Worm (Caenorhabditis elegans) whole organism, L2 larva: Measurements from ENCODE around the gene ZK856.5.
A peak's percentile ranks its signal among the peaks of the same experiment; 100 is the strongest.

Source experiments
- C34F6.9 ChIP-seq: fragments of 150-350 bp; optimal IDR thresholded peaks from 2 replicates; lab custom pipeline; 2014; ENCODE audit warnings: missing biosample characterization, missing genetic modification characterization
- F13H6.1 ChIP-seq: sonication (generic microtip); optimal IDR thresholded peaks from 2 replicates; lab custom pipeline; 2016; ENCODE audit warnings: missing genetic modification characterization, missing compliant biosample characterization
- R02D3.7 ChIP-seq: fragments of 150-350 bp; optimal IDR thresholded peaks from 2 replicates; lab custom pipeline; 2014; ENCODE audit warnings: missing biosample characterization, missing genetic modification characterization
- ZK546.5 ChIP-seq: sonication (generic microtip); optimal IDR thresholded peaks from 2 replicates; lab custom pipeline; 2017; ENCODE audit warnings: missing biosample characterization, missing genetic modification characterization
- alr-1 ChIP-seq: fragments of 150-350 bp; optimal IDR thresholded peaks from 2 replicates; lab custom pipeline; 2014; ENCODE audit warnings: missing biosample characterization, missing genetic modification characterization
- aly-2 ChIP-seq: fragments of 150-350 bp; optimal IDR thresholded peaks from 2 replicates; lab custom pipeline; 2014; ENCODE audit warnings: missing biosample characterization, missing genetic modification characterization
- ama-1 ChIP-seq: fragments of 150-350 bp; optimal IDR thresholded peaks from 2 replicates; lab custom pipeline; 2018; ENCODE audit warnings: inconsistent platforms
- blmp-1 ChIP-seq: sonication (generic microtip); optimal IDR thresholded peaks from 2 replicates; lab custom pipeline; 2017; ENCODE audit warnings: missing genetic modification characterization, mild to moderate bottlenecking, missing compliant biosample characterization, antibody characterized with exemption, moderate library complexity; ENCODE audit not compliant: insufficient read depth
- ceh-16 ChIP-seq: fragments of 150-350 bp; optimal IDR thresholded peaks from 2 replicates; lab custom pipeline; 2014; ENCODE audit warnings: missing biosample characterization, missing genetic modification characterization
- ceh-82 ChIP-seq: fragments of 150-350 bp; optimal IDR thresholded peaks from 2 replicates; lab custom pipeline; 2014; ENCODE audit warnings: missing biosample characterization, missing genetic modification characterization
- crh-2 ChIP-seq: sonication (generic microtip); optimal IDR thresholded peaks from 2 replicates; lab custom pipeline; 2017; ENCODE audit warnings: missing biosample characterization, missing genetic modification characterization
- dmd-4 ChIP-seq: sonication (generic microtip); optimal IDR thresholded peaks from 2 replicates; lab custom pipeline; 2017; ENCODE audit warnings: missing biosample characterization, missing genetic modification characterization
- egl-27 ChIP-seq: sonication (generic microtip); optimal IDR thresholded peaks from 3 replicates; lab custom pipeline; 2017; ENCODE audit warnings: missing biosample characterization, missing genetic modification reagents, missing genetic modification characterization
- elt-1 ChIP-seq: fragments of 150-350 bp; optimal IDR thresholded peaks from 2 replicates; lab custom pipeline; 2014; ENCODE audit warnings: missing biosample characterization, missing genetic modification characterization
- elt-3 ChIP-seq: sonication (generic microtip); optimal IDR thresholded peaks from 2 replicates; lab custom pipeline; 2017; ENCODE audit warnings: missing biosample characterization, missing genetic modification characterization
- fos-1 ChIP-seq: fragments of 150-350 bp; optimal IDR thresholded peaks from 2 replicates; lab custom pipeline; 2014; ENCODE audit warnings: missing biosample characterization, missing genetic modification characterization
- gmeb-1 ChIP-seq: fragments of 150-350 bp; optimal IDR thresholded peaks from 2 replicates; lab custom pipeline; 2014; ENCODE audit warnings: missing biosample characterization, missing genetic modification characterization
- lin-13 ChIP-seq: fragments of 150-350 bp; optimal IDR thresholded peaks from 2 replicates; lab custom pipeline; 2014; ENCODE audit warnings: missing biosample characterization, missing genetic modification reagents, missing genetic modification characterization
- lsy-2 ChIP-seq, 2 experiments: fragments of 150-350 bp in 1 of 2; sonication (generic microtip) in 1 of 2; optimal IDR thresholded peaks; 2 replicates each; lab custom pipeline; 2014 to 2017; ENCODE audit warnings: missing biosample characterization in 2 of 2, missing genetic modification characterization in 2 of 2
- mab-5 ChIP-seq: fragments of 150-350 bp; optimal IDR thresholded peaks from 2 replicates; lab custom pipeline; 2014; ENCODE audit warnings: missing biosample characterization, missing genetic modification characterization
- mbf-1 ChIP-seq: sonication (generic microtip); optimal IDR thresholded peaks from 2 replicates; lab custom pipeline; 2017; ENCODE audit warnings: missing biosample characterization, missing genetic modification characterization
- mdl-1 ChIP-seq, 2 experiments: fragments of 150-350 bp in 1 of 2; sonication (generic microtip) in 1 of 2; optimal IDR thresholded peaks; 2 replicates each; lab custom pipeline; 2017; ENCODE audit warnings: missing biosample characterization in 2 of 2, missing genetic modification characterization in 2 of 2
- nhr-11 ChIP-seq: fragments of 150-350 bp; optimal IDR thresholded peaks from 2 replicates; lab custom pipeline; 2014; ENCODE audit warnings: missing biosample characterization, missing genetic modification characterization
- nhr-12 ChIP-seq: fragments of 150-350 bp; optimal IDR thresholded peaks from 2 replicates; lab custom pipeline; 2014; ENCODE audit warnings: missing biosample characterization, missing genetic modification characterization
- nhr-129 ChIP-seq: fragments of 150-350 bp; optimal IDR thresholded peaks from 2 replicates; lab custom pipeline; 2014; ENCODE audit warnings: missing biosample characterization, missing genetic modification characterization
- nhr-21 ChIP-seq: fragments of 150-350 bp; optimal IDR thresholded peaks from 2 replicates; lab custom pipeline; 2014; ENCODE audit warnings: missing biosample characterization, missing genetic modification characterization
- nhr-23 ChIP-seq: fragments of 150-350 bp; optimal IDR thresholded peaks from 2 replicates; lab custom pipeline; 2014; ENCODE audit warnings: missing biosample characterization, missing genetic modification reagents, missing genetic modification characterization
- nhr-237 ChIP-seq: fragments of 150-350 bp; optimal IDR thresholded peaks from 2 replicates; lab custom pipeline; 2014; ENCODE audit warnings: missing biosample characterization, missing genetic modification characterization
- nhr-25 ChIP-seq: fragments of 150-350 bp; sonication (generic microtip); optimal IDR thresholded peaks from 3 replicates; lab custom pipeline; 2014; ENCODE audit warnings: missing biosample characterization, missing genetic modification characterization
- nhr-6 ChIP-seq: fragments of 150-350 bp; optimal IDR thresholded peaks from 2 replicates; lab custom pipeline; 2014; ENCODE audit warnings: missing biosample characterization, missing genetic modification characterization
- nhr-77 ChIP-seq: fragments of 150-350 bp; optimal IDR thresholded peaks from 2 replicates; lab custom pipeline; 2014; ENCODE audit warnings: missing biosample characterization, missing genetic modification characterization
- peb-1 ChIP-seq: fragments of 150-350 bp; optimal IDR thresholded peaks from 2 replicates; lab custom pipeline; 2014; ENCODE audit warnings: missing biosample characterization, missing genetic modification characterization
- sem-4 ChIP-seq: fragments of 150-350 bp; optimal IDR thresholded peaks from 2 replicates; lab custom pipeline; 2014; ENCODE audit warnings: missing biosample characterization, missing genetic modification reagents, missing genetic modification characterization
- skn-1 ChIP-seq: sonication (generic microtip); optimal IDR thresholded peaks from 2 replicates; lab custom pipeline; 2017; ENCODE audit warnings: missing biosample characterization, missing genetic modification characterization
- sma-3 ChIP-seq: sonication (generic microtip); optimal IDR thresholded peaks from 2 replicates; lab custom pipeline; 2016; ENCODE audit warnings: missing genetic modification reagents, missing genetic modification characterization, missing compliant biosample characterization
- sma-9 ChIP-seq, 2 experiments: fragments of 150-350 bp in 1 of 2; sonication (generic microtip) in 1 of 2; optimal IDR thresholded peaks; 2 replicates each; lab custom pipeline; 2014 to 2016; ENCODE audit warnings: missing genetic modification characterization in 2 of 2, mild to moderate bottlenecking in 1 of 2, missing biosample characterization in 1 of 2, missing compliant biosample characterization in 1 of 2, missing genetic modification reagents in 1 of 2, moderate library complexity in 1 of 2
- snpc-4 ChIP-seq: fragments of 150-350 bp; optimal IDR thresholded peaks from 2 replicates; lab custom pipeline; 2014; ENCODE audit warnings: missing biosample characterization, missing genetic modification characterization
- unc-55 ChIP-seq: fragments of 150-350 bp; sonication (generic microtip); optimal IDR thresholded peaks from 3 replicates; lab custom pipeline; 2014; ENCODE audit warnings: missing biosample characterization, missing genetic modification reagents, missing genetic modification characterization
- unc-62 ChIP-seq: fragments of 150-350 bp; optimal IDR thresholded peaks from 2 replicates; lab custom pipeline; 2014; ENCODE audit warnings: missing biosample characterization, missing genetic modification reagents, missing genetic modification characterization
- zag-1 ChIP-seq: fragments of 150-350 bp; optimal IDR thresholded peaks from 2 replicates; lab custom pipeline; 2014; ENCODE audit warnings: missing biosample characterization, missing genetic modification characterization
- ztf-1 ChIP-seq: fragments of 200-800 bp; sonication (Bioruptor generic); conservative IDR thresholded peaks from 2 replicates; pipeline ENCODE4 v1.3.6; 2022; ENCODE audit warnings: missing genetic modification characterization, missing compliant biosample characterization
- ztf-4 ChIP-seq: fragments of 150-350 bp; optimal IDR thresholded peaks from 2 replicates; lab custom pipeline; 2014; ENCODE audit warnings: missing biosample characterization, missing genetic modification characterization

Gene ZK856.5

ce11 chrV:10204863-10205338 is 15.0 kb upstream of the ZK856.5 start, which contains the start of the genes ZK856.19 and ZK856.11:
TSS of gene ZK856.19 (minus strand) at chrV:10204913.
TSS of gene ZK856.11 (minus strand) at chrV:10204938.
- TF ChIP-seq ZK546.5 (tag; lab: Kevin White, UChicago) = no peak
- TF ChIP-seq ztf-1 (GFP tag; lab: Robert Waterston, UW) = no peak
- TF ChIP-seq elt-3 (tag; lab: Kevin White, UChicago) = no peak
- TF ChIP-seq nhr-6 (tag; lab: Kevin White, UChicago) = no peak
- TF ChIP-seq egl-27 = no peak
- TF ChIP-seq R02D3.7 (tag; lab: Kevin White, UChicago) = peak; percentile 52
- no peak for TF ChIP-seq mdl-1 (tag; optimal IDR thresholded peaks at IDR 0.05; lab: Kevin White, UChicago)
- TF ChIP-seq sma-9 (GFP tag; optimal IDR thresholded peaks at IDR 0.05; lab: Kevin White, UChicago) = peak; percentile 41
- no peak for TF ChIP-seq sma-9 (tag; optimal IDR thresholded peaks at IDR 0.05; lab: Kevin White, UChicago)
- TF ChIP-seq nhr-23 (tag; lab: Kevin White, UChicago) = no peak
- TF ChIP-seq lin-13 = peak; percentile 51
- no peak for TF ChIP-seq nhr-12
- no peak for TF ChIP-seq nhr-77 (tag; lab: Kevin White, UChicago)
- no peak for TF ChIP-seq F13H6.1 (tag; lab: Kevin White, UChicago)
- TF ChIP-seq aly-2 (tag; lab: Kevin White, UChicago) = no peak
- peak; percentile 21 for TF ChIP-seq sem-4 (tag; lab: Kevin White, UChicago)
- no peak for TF ChIP-seq zag-1 (tag; lab: Kevin White, UChicago)
- TF ChIP-seq dmd-4 (tag; lab: Kevin White, UChicago) = no peak
- no peak for TF ChIP-seq ztf-4
- peak; percentile 67 to 89 for TF ChIP-seq lsy-2 (tag; optimal IDR thresholded peaks at IDR 0.05; lab: Kevin White, UChicago)
- no peak for TF ChIP-seq ceh-82 (tag; lab: Kevin White, UChicago)
- no peak for TF ChIP-seq nhr-11 (tag; lab: Kevin White, UChicago)
- peak; percentile 76 for TF ChIP-seq crh-2
- no peak for TF ChIP-seq peb-1 (tag; lab: Kevin White, UChicago)
- peak; percentile 66 for TF ChIP-seq nhr-25 (tag; lab: Kevin White, UChicago)
- TF ChIP-seq nhr-129 = peak; percentile 43
- no peak for TF ChIP-seq mbf-1
- TF ChIP-seq skn-1 (tag; lab: Kevin White, UChicago) = no peak
- TF ChIP-seq gmeb-1 = peak; percentile 80
- peak; percentile 25 for TF ChIP-seq ama-1 (lab: Kevin White, UChicago)
- TF ChIP-seq sma-3 = peak; percentile 62
- peak; percentile 37 for TF ChIP-seq mab-5 (tag; lab: Kevin White, UChicago)
- no peak for TF ChIP-seq alr-1 (tag; lab: Kevin White, UChicago)
- TF ChIP-seq unc-62 (GFP tag; lab: Kevin White, UChicago) = no peak
- no peak for TF ChIP-seq nhr-237 (tag; lab: Kevin White, UChicago)
- peak; percentile 41 for TF ChIP-seq nhr-21 (tag; lab: Kevin White, UChicago)
- peak; percentile 72 for TF ChIP-seq unc-55 (GFP tag; lab: Kevin White, UChicago)
- TF ChIP-seq snpc-4 (tag; lab: Kevin White, UChicago) = no peak
- no peak for TF ChIP-seq elt-1 (tag; lab: Kevin White, UChicago)
- no peak for TF ChIP-seq ceh-16 (tag; lab: Kevin White, UChicago)
- TF ChIP-seq C34F6.9 (tag; lab: Kevin White, UChicago) = peak; percentile 86
- TF ChIP-seq, all 48 proteins: peak for 15

DNA sequence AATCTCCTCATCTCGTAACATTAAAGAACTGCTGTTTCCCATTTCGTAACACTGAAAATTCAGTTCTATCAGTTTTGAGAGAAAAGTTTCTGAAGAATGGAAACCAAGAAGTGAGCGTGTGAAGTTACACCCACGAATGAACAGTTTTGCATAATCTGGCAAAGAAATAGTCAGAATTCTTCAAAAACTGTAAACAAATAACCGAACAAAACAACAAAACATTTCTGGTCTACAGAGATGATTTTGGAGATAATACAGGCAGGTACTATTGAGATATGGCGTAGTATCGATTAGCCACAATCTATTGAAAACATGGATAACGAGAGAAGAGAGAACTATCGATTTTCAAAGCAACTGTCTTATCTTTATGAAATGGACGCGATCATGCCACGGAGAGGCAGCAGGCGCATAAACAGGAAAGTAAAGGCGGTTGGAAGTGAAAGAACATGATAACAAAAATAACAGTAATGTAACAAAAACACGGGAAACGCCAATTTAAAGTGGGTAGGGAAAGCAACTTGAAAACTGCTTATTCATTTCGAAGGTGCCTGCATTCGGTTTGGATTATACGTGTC is 13.6 kb upstream of the ZK856.5 start, which contains the start of gene chpf-1:
chpf-1 (minus strand) TSS at position 51 of the 575 bp plus-strand sequence.
- TF ChIP-seq fos-1 (tag; lab: Kevin White, UChicago) (peak; percentile 70), lsy-2 (tag; optimal IDR thresholded peaks at IDR 0.05; lab: Kevin White, UChicago) (peak in 1 of 2 experiments; percentile 0), crh-2 (peak; percentile 76), sma-9 (GFP tag; optimal IDR thresholded peaks at IDR 0.05; lab: Kevin White, UChicago) (peak; percentile 2), sma-9 (tag; optimal IDR thresholded peaks at IDR 0.05; lab: Kevin White, UChicago) (no peak), egl-27 (no peak), blmp-1 (tag; lab: Kevin White, UChicago) (peak; percentile 59), ama-1 (lab: Kevin White, UChicago) (peak; percentile 17), unc-55 (GFP tag; lab: Kevin White, UChicago) (no peak), mab-5 (tag; lab: Kevin White, UChicago) (no peak), nhr-129 (peak; percentile 14), unc-62 (GFP tag; lab: Kevin White, UChicago) (no peak)
